Fruit fly (Drosophila melanogaster) whole organism, embryonic: Measurements from ENCODE around the gene RhoGAP93B.

Source experiments
- Bdp1 ChIP-seq: fragments of 200-800 bp; sonication (Bioruptor generic); optimal IDR thresholded peaks from 3 replicates; lab custom pipeline; 2016; ENCODE audit warnings: missing biosample characterization, missing genetic modification characterization
- C15 ChIP-seq: fragments of 200-800 bp; sonication (Bioruptor generic); IDR thresholded peaks from 3 replicates; pipeline ENCODE4 v1.3.6; 2022; ENCODE audit warnings: missing biosample characterization, missing genetic modification characterization
- CG10431 ChIP-seq: fragments of 200-800 bp; sonication (Bioruptor generic); optimal IDR thresholded peaks from 3 replicates; lab custom pipeline; 2018; ENCODE audit warnings: missing biosample characterization, mild to moderate bottlenecking, missing genetic modification characterization
- CG11456 ChIP-seq: fragments of 200-800 bp; sonication (Bioruptor generic); IDR thresholded peaks from 3 replicates; pipeline ENCODE4 v1.3.6; 2022; ENCODE audit warnings: missing biosample characterization, missing genetic modification characterization
- CG11695 ChIP-seq: fragments of 200-800 bp; sonication (Bioruptor generic); IDR thresholded peaks from 3 replicates; pipeline ENCODE4 v1.3.6; 2022; ENCODE audit warnings: missing biosample characterization, missing genetic modification characterization
- CG11696 ChIP-seq: fragments of 200-800 bp; sonication (Bioruptor generic); IDR thresholded peaks from 2 replicates; pipeline ENCODE4 v1.3.6; 2022; ENCODE audit warnings: missing biosample characterization, missing genetic modification characterization
- CG13775 ChIP-seq: fragments of 200-800 bp; sonication (Bioruptor generic); optimal IDR thresholded peaks from 3 replicates; lab custom pipeline; 2017; ENCODE audit warnings: missing biosample characterization, mild to moderate bottlenecking, missing genetic modification characterization
- CG14710 ChIP-seq: fragments of 200-800 bp; sonication (Bioruptor generic); optimal IDR thresholded peaks from 3 replicates; lab custom pipeline; 2019; ENCODE audit warnings: missing biosample characterization, mild to moderate bottlenecking, missing genetic modification characterization, moderate library complexity
- CG18599 ChIP-seq: fragments of 200-800 bp; sonication (Bioruptor generic); optimal IDR thresholded peaks from 3 replicates; lab custom pipeline; 2017; ENCODE audit warnings: missing biosample characterization, missing genetic modification characterization, mild to moderate bottlenecking, moderate library complexity, missing genetic modification reagents
- CG31388 ChIP-seq: fragments of 200-800 bp; sonication (Bioruptor generic); optimal IDR thresholded peaks from 2 replicates; lab custom pipeline; 2016; ENCODE audit warnings: missing biosample characterization, missing genetic modification characterization
- CG32767 ChIP-seq: fragments of 200-800 bp; sonication (Bioruptor generic); IDR thresholded peaks from 2 replicates; pipeline ENCODE4 v1.3.6; 2022; ENCODE audit warnings: missing biosample characterization, missing genetic modification characterization
- CG33557 ChIP-seq: fragments of 200-800 bp; sonication (Bioruptor generic); optimal IDR thresholded peaks from 2 replicates; lab custom pipeline; 2019; ENCODE audit warnings: missing biosample characterization, mild to moderate bottlenecking, missing genetic modification characterization, moderate library complexity
- CG3726 ChIP-seq: fragments of 200-800 bp; sonication (Bioruptor generic); IDR thresholded peaks from 3 replicates; pipeline ENCODE4, ENCODE4 v1.3.6; 2022; ENCODE audit warnings: missing biosample characterization, missing genetic modification characterization
- CG3838 ChIP-seq: fragments of 200-800 bp; sonication (Bioruptor generic); optimal IDR thresholded peaks from 3 replicates; lab custom pipeline; 2016; ENCODE audit warnings: missing biosample characterization, missing genetic modification characterization
- CG4854 ChIP-seq: fragments of 200-800 bp; sonication (Bioruptor generic); optimal IDR thresholded peaks from 2 replicates; lab custom pipeline; 2016; ENCODE audit warnings: missing biosample characterization, missing genetic modification characterization, inconsistent platforms
- CG7839 ChIP-seq: fragments of 200-800 bp; sonication (Bioruptor generic); optimal IDR thresholded peaks from 3 replicates; lab custom pipeline; 2018; ENCODE audit warnings: missing biosample characterization, mild to moderate bottlenecking, missing genetic modification characterization, moderate library complexity
- CG8359 ChIP-seq: fragments of 200-800 bp; sonication (Bioruptor generic); optimal IDR thresholded peaks from 2 replicates; lab custom pipeline; 2017; ENCODE audit warnings: missing biosample characterization, mild to moderate bottlenecking, missing genetic modification characterization, borderline replicate concordance
- CG8944 ChIP-seq: fragments of 200-800 bp; sonication (Bioruptor generic); optimal IDR thresholded peaks from 3 replicates; lab custom pipeline; 2016; ENCODE audit warnings: missing biosample characterization, missing genetic modification characterization
- Chrac-16 ChIP-seq: fragments of 200-800 bp; sonication (Bioruptor generic); optimal IDR thresholded peaks from 3 replicates; lab custom pipeline; 2016; ENCODE audit warnings: missing biosample characterization, missing genetic modification characterization
- D19B ChIP-seq: fragments of 200-800 bp; sonication (Bioruptor generic); optimal IDR thresholded peaks from 2 replicates; lab custom pipeline; 2017; ENCODE audit warnings: missing biosample characterization, mild to moderate bottlenecking, missing genetic modification characterization
- Fer3 ChIP-seq: fragments of 200-800 bp; sonication (Bioruptor generic); optimal IDR thresholded peaks from 2 replicates; lab custom pipeline; 2018; ENCODE audit warnings: missing biosample characterization, mild to moderate bottlenecking, missing genetic modification characterization, moderate library complexity
- Hey ChIP-seq: fragments of 200-800 bp; sonication (Bioruptor generic); optimal IDR thresholded peaks from 3 replicates; lab custom pipeline; 2018; ENCODE audit warnings: missing biosample characterization, mild to moderate bottlenecking, missing genetic modification characterization
- Hr3 ChIP-seq: fragments of 200-800 bp; sonication (Bioruptor generic); optimal IDR thresholded peaks from 3 replicates; lab custom pipeline; 2016; ENCODE audit warnings: missing biosample characterization, missing genetic modification characterization
- MTF-1 ChIP-seq: fragments of 200-800 bp; sonication (Bioruptor generic); optimal IDR thresholded peaks from 2 replicates; lab custom pipeline; 2018; ENCODE audit warnings: missing biosample characterization, mild to moderate bottlenecking, missing genetic modification characterization, borderline replicate concordance
- NFAT ChIP-seq: fragments of 200-800 bp; sonication (Bioruptor generic); IDR thresholded peaks from 2 replicates; pipeline ENCODE4 v1.3.6; 2022; ENCODE audit warnings: missing biosample characterization, missing genetic modification characterization
- Ravus ChIP-seq: fragments of 200-800 bp; sonication (Bioruptor generic); IDR thresholded peaks from 2 replicates; pipeline ENCODE4 v1.3.6; 2022; ENCODE audit warnings: missing biosample characterization, missing genetic modification characterization
- Sox100B ChIP-seq: fragments of 200-800 bp; sonication (Bioruptor generic); optimal IDR thresholded peaks from 3 replicates; lab custom pipeline; 2018; ENCODE audit warnings: missing biosample characterization, mild to moderate bottlenecking, missing genetic modification characterization
- Taf1 ChIP-seq: fragments of 200-800 bp; sonication (Bioruptor generic); IDR thresholded peaks from 2 replicates; pipeline ENCODE4 v1.3.6; 2022; ENCODE audit warnings: missing biosample characterization, missing genetic modification characterization
- Usf ChIP-seq: fragments of 200-800 bp; sonication (Bioruptor generic); optimal IDR thresholded peaks from 2 replicates; lab custom pipeline; 2017; ENCODE audit warnings: missing genotype, missing biosample characterization, missing genetic modification characterization
- bigmax ChIP-seq: fragments of 200-800 bp; sonication (Bioruptor generic); optimal IDR thresholded peaks from 2 replicates; lab custom pipeline; 2018; ENCODE audit warnings: missing biosample characterization, mild to moderate bottlenecking, missing genetic modification characterization
- cas ChIP-seq: fragments of 200-800 bp; sonication (Bioruptor generic); IDR thresholded peaks from 2 replicates; pipeline ENCODE4 v1.3.6; 2022; ENCODE audit warnings: missing biosample characterization, missing genetic modification characterization
- cato ChIP-seq: fragments of 200-800 bp; sonication (Bioruptor generic); optimal IDR thresholded peaks from 2 replicates; lab custom pipeline; 2016; ENCODE audit warnings: missing biosample characterization, missing genetic modification characterization, borderline replicate concordance
- danr ChIP-seq: fragments of 200-800 bp; sonication (Bioruptor generic); IDR thresholded peaks from 2 replicates; pipeline ENCODE4 v1.3.6; 2022; ENCODE audit warnings: missing biosample characterization, missing genetic modification characterization
- disco-r ChIP-seq: fragments of 200-800 bp; sonication (Bioruptor generic); optimal IDR thresholded peaks from 2 replicates; lab custom pipeline; 2016; ENCODE audit warnings: missing biosample characterization, missing genetic modification characterization
- ems ChIP-seq: fragments of 200-800 bp; sonication (Bioruptor generic); optimal IDR thresholded peaks from 3 replicates; lab custom pipeline; 2016; ENCODE audit warnings: missing biosample characterization, missing genetic modification characterization
- fd102C ChIP-seq: fragments of 200-800 bp; sonication (Bioruptor generic); optimal IDR thresholded peaks from 2 replicates; lab custom pipeline; 2018; ENCODE audit warnings: missing biosample characterization, mild to moderate bottlenecking, missing genetic modification characterization, moderate library complexity
- fd96Cb ChIP-seq: fragments of 200-800 bp; sonication (Bioruptor generic); optimal IDR thresholded peaks from 2 replicates; lab custom pipeline; 2018; ENCODE audit warnings: missing biosample characterization, mild to moderate bottlenecking, missing genetic modification characterization, moderate library complexity
- ftz-f1 ChIP-seq: fragments of 200-800 bp; sonication (Bioruptor generic); optimal IDR thresholded peaks from 2 replicates; lab custom pipeline; 2016; ENCODE audit warnings: missing biosample characterization, missing genetic modification characterization
- gt ChIP-seq: fragments of 200-800 bp; sonication (Bioruptor generic); IDR thresholded peaks from 2 replicates; pipeline ENCODE4 v1.3.6; 2022; ENCODE audit warnings: missing biosample characterization, missing genetic modification characterization
- ham ChIP-seq: fragments of 200-800 bp; sonication (Bioruptor generic); IDR thresholded peaks from 2 replicates; pipeline ENCODE4 v1.3.6; 2022; ENCODE audit warnings: missing biosample characterization, missing genetic modification characterization
- hb ChIP-seq: fragments of 200-800 bp; sonication (Bioruptor generic); IDR thresholded peaks from 3 replicates; pipeline ENCODE4 v1.3.6; 2022; ENCODE audit warnings: missing biosample characterization, missing genetic modification characterization; ENCODE audit not compliant: partially characterized antibody
- mam ChIP-seq: fragments of 200-800 bp; sonication (Bioruptor generic); optimal IDR thresholded peaks from 3 replicates; lab custom pipeline; 2016; ENCODE audit warnings: missing biosample characterization, missing genetic modification characterization
- pho ChIP-seq: fragments of 200-800 bp; sonication (Bioruptor generic); optimal IDR thresholded peaks from 2 replicates; lab custom pipeline; 2016; ENCODE audit warnings: missing biosample characterization, missing genetic modification characterization
- phol ChIP-seq: fragments of 200-800 bp; sonication (Bioruptor generic); optimal IDR thresholded peaks from 3 replicates; lab custom pipeline; 2018; ENCODE audit warnings: missing biosample characterization, mild to moderate bottlenecking, missing genetic modification characterization, moderate library complexity
- repo ChIP-seq: fragments of 200-800 bp; sonication (Bioruptor generic); optimal IDR thresholded peaks from 2 replicates; lab custom pipeline; 2016; ENCODE audit warnings: missing biosample characterization, missing genetic modification characterization
- ssp ChIP-seq: fragments of 200-800 bp; sonication (Bioruptor generic); IDR thresholded peaks from 2 replicates; pipeline ENCODE4 v1.3.6; 2022; ENCODE audit warnings: missing biosample characterization, missing genetic modification characterization
- stc ChIP-seq: fragments of 200-800 bp; sonication (Bioruptor generic); IDR thresholded peaks from 2 replicates; pipeline ENCODE4 v1.3.6; 2022; ENCODE audit warnings: missing biosample characterization, missing genetic modification characterization
- sug ChIP-seq: fragments of 200-800 bp; optimal IDR thresholded peaks from 2 replicates; lab custom pipeline; 2019; ENCODE audit warnings: missing biosample characterization, mild to moderate bottlenecking, missing genetic modification characterization, moderate library complexity
- tap ChIP-seq: fragments of 200-800 bp; optimal IDR thresholded peaks from 3 replicates; lab custom pipeline; 2019; ENCODE audit warnings: missing biosample characterization, mild to moderate bottlenecking, missing genetic modification characterization, moderate library complexity
- tin ChIP-seq: fragments of 200-800 bp; sonication (Bioruptor generic); optimal IDR thresholded peaks from 3 replicates; lab custom pipeline; 2016; ENCODE audit warnings: missing biosample characterization, missing genetic modification characterization
- wor ChIP-seq: fragments of 200-800 bp; sonication (Bioruptor generic); IDR thresholded peaks from 2 replicates; pipeline ENCODE4 v1.3.6; 2022; ENCODE audit warnings: missing biosample characterization, missing genetic modification characterization
- zfh2 ChIP-seq: fragments of 200-800 bp; sonication (Bioruptor generic); optimal IDR thresholded peaks from 2 replicates; lab custom pipeline; 2016; ENCODE audit warnings: missing biosample characterization, missing genetic modification characterization

RhoGAP93B gene

DNA sequence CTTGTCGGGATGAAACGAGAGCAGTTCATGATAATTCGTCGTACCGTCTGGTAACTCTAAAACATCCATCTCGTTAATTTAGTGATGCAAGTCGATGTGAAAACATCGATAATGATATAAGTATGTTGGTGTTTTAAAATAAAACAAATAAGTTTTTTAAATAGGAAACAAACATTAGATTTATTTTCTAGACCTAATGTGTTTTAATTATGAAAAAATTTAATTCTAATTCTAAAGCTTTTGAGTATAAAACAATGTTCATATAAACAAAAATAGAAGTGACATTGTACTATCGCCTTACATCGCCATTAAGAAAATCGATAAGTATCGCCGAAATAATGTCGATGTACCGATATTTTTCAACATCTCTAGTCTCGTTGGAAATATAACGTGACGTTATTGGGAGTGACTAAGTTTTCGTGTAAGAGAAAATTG lies 13.4 kb upstream of the RhoGAP93B start, which contains the start of gene Rab11 (continued):
- TF ChIP-seq CG31388 (GFP tag; lab: Kevin White, UChicago), result no peak
- no peak for TF ChIP-seq D19B
- TF ChIP-seq Chrac-16 (GFP tag; lab: Kevin White, UChicago), result peak; percentile 35
- TF ChIP-seq wor (GFP tag; lab: Robert Waterston, UW), result no peak
- no peak for TF ChIP-seq Hey (tag; lab: Kevin White, UChicago)
- TF ChIP-seq Bdp1 (GFP tag; lab: Kevin White, UChicago), result no peak
- TF ChIP-seq CG13775, result peak; percentile 66
- no peak for TF ChIP-seq Usf
- TF ChIP-seq Fer3 (tag; lab: Kevin White, UChicago), result no peak
- peak; percentile 88 for TF ChIP-seq phol (tag; lab: Kevin White, UChicago)
- no peak for TF ChIP-seq bigmax (GFP tag; lab: Kevin White, UChicago)
- no peak for TF ChIP-seq CG10431 (GFP tag; lab: Kevin White, UChicago)
- TF ChIP-seq pho (GFP tag; lab: Kevin White, UChicago), result peak; percentile 10
- TF ChIP-seq tap, result no peak
- TF ChIP-seq Ravus (GFP tag; lab: Robert Waterston, UW), result no peak
- TF ChIP-seq CG11695, result 0 out of 3 replicates have a peak, but pooled peaks have one; percentile 25
- no peak for TF ChIP-seq CG3838 (GFP tag; lab: Kevin White, UChicago)
- no peak for TF ChIP-seq disco-r
- peak; percentile 54 for TF ChIP-seq CG18599
- no peak for TF ChIP-seq ftz-f1 (GFP tag; lab: Kevin White, UChicago)
- no peak for TF ChIP-seq ham
- no peak for TF ChIP-seq fd96Cb (tag; lab: Kevin White, UChicago)
- TF ChIP-seq CG14710, result peak; percentile 79
- peak; percentile 50 for TF ChIP-seq tin (GFP tag; lab: Kevin White, UChicago)
- TF ChIP-seq CG32767 (GFP tag; lab: Robert Waterston, UW), result no peak
- peak; percentile 8 for TF ChIP-seq CG4854 (GFP tag; lab: Kevin White, UChicago)
- no peak for TF ChIP-seq MTF-1 (GFP tag; lab: Kevin White, UChicago)
- no peak; the same call in 1 of the 2 replicates for TF ChIP-seq ssp (GFP tag; lab: Robert Waterston, UW)
- TF ChIP-seq sug (tag; lab: Kevin White, UChicago), result peak; percentile 71
- no peak for TF ChIP-seq repo
- TF ChIP-seq gt (GFP tag; lab: Robert Waterston, UW), result no peak
- TF ChIP-seq CG33557 (GFP tag; lab: Kevin White, UChicago), result peak; percentile 35
- TF ChIP-seq CG8944 (GFP tag; lab: Kevin White, UChicago), result peak; percentile 34
- TF ChIP-seq danr (GFP tag; lab: Robert Waterston, UW), result no peak
- TF ChIP-seq ems, result peak; percentile 68
- TF ChIP-seq cas, result no peak
- TF ChIP-seq Hr3 (GFP tag; lab: Kevin White, UChicago), result peak; percentile 57
- TF ChIP-seq stc (GFP tag; lab: Robert Waterston, UW), result no peak
- TF ChIP-seq CG7839, result peak; percentile 54
- TF ChIP-seq NFAT (GFP tag; lab: Robert Waterston, UW), result peak; percentile 43; the same call in 1 of the 2 replicates
- TF ChIP-seq cato (GFP tag; lab: Kevin White, UChicago), result no peak
- TF ChIP-seq mam (GFP tag; lab: Kevin White, UChicago), result peak; percentile 35
- TF ChIP-seq fd102C (GFP tag; lab: Kevin White, UChicago), result no peak
- no peak for TF ChIP-seq Taf1 (GFP tag; lab: Robert Waterston, UW)
- peak; percentile 23 for TF ChIP-seq zfh2
- TF ChIP-seq C15 (GFP tag; lab: Robert Waterston, UW), result no peak
- TF ChIP-seq Sox100B (GFP tag; lab: Kevin White, UChicago), result peak; percentile 32
- peak; percentile 81 for TF ChIP-seq hb
- TF ChIP-seq CG8359, result no peak
- no peak for TF ChIP-seq CG3726 (GFP tag; lab: Robert Waterston, UW)
- TF ChIP-seq CG11696, result no peak
- TF ChIP-seq CG11456 (GFP tag; lab: Robert Waterston, UW), result 0 out of 3 replicates have a peak, but pooled peaks have one; percentile 45
